Fruit fly (Drosophila melanogaster) ovary, adult (tissue): ENCODE results near the gene mRpL17.

Source experiments
- CG17801 ChIP-seq: fragments of 200-800 bp; optimal IDR thresholded peaks from 2 replicates; lab custom pipeline; 2019; ENCODE audit warnings: missing biosample characterization, mild to moderate bottlenecking, missing genetic modification characterization, moderate library complexity; ENCODE audit not compliant: partially characterized antibody

mRpL17 gene

dm6 chr3L:282276-282675, 17.7 kb downstream of the mRpL17 start:
- TF ChIP-seq CG17801 (GFP tag; lab: Kevin White, UChicago), result no peak

- TF ChIP-seq CG17801 (GFP tag; lab: Kevin White, UChicago), result no peak
Measured at dm6 chr3L:284253-284652, 19.7 kb downstream of the mRpL17 start.

- TF ChIP-seq CG17801 (GFP tag; lab: Kevin White, UChicago), result no peak
Measured at dm6 chr3L:291583-292145, 27.1 kb downstream of the mRpL17 start.

dm6 chr3L:292146-292776, 27.7 kb downstream of the mRpL17 start:
- TF ChIP-seq CG17801 (GFP tag; lab: Kevin White, UChicago), result peak; percentile 69

- TF ChIP-seq CG17801 (GFP tag; lab: Kevin White, UChicago), result no peak
Measured at dm6 chr3L:294841-295408, 30.3 kb downstream of the mRpL17 start.

dm6 chr3L:297240-297639, 32.7 kb downstream of the mRpL17 start:
- no peak for TF ChIP-seq CG17801 (GFP tag; lab: Kevin White, UChicago)

dm6 chr3L:298459-298858, 33.9 kb downstream of the mRpL17 start:
- no peak for TF ChIP-seq CG17801 (GFP tag; lab: Kevin White, UChicago)

dm6 chr3L:299952-300605, 35.5 kb downstream of the mRpL17 start:
- no peak for TF ChIP-seq CG17801 (GFP tag; lab: Kevin White, UChicago)

- TF ChIP-seq CG17801 (GFP tag; lab: Kevin White, UChicago), result peak; percentile 29
Measured at dm6 chr3L:311607-312006, 47.0 kb downstream of the mRpL17 start.

- TF ChIP-seq CG17801 (GFP tag; lab: Kevin White, UChicago), result no peak
Measured at dm6 chr3L:312323-312722, 47.7 kb downstream of the mRpL17 start.

- no peak for TF ChIP-seq CG17801 (GFP tag; lab: Kevin White, UChicago)
Measured at dm6 chr3L:315140-315539, 50.6 kb downstream of the mRpL17 start.
